Fruit fly (Drosophila melanogaster) whole organism: ENCODE data around the gene Gba1a.

Experiments used
- CG8478 ChIP-seq: fragments of >200 bp; optimal IDR thresholded peaks from 2 replicates; lab custom pipeline; 2018; ENCODE audit warnings: inconsistent platforms
- Dll ChIP-seq: fragments of >200 bp; optimal IDR thresholded peaks from 2 replicates; lab custom pipeline; 2017
- EcR ChIP-seq, 2 experiments: fragments of >200 bp; optimal IDR thresholded peaks; 2 replicates each; lab custom pipeline; 2017; ENCODE audit warnings: missing biosample characterization in 2 of 2, missing genetic modification characterization in 2 of 2, missing genetic modification reagents in 2 of 2
- pan ChIP-seq: fragments of >200 bp; optimal IDR thresholded peaks from 2 replicates; lab custom pipeline; 2017
- psq ChIP-seq: fragments of >200 bp; optimal IDR thresholded peaks from 2 replicates; lab custom pipeline; 2017
- usp ChIP-seq: fragments of >200 bp; optimal IDR thresholded peaks from 2 replicates; lab custom pipeline; 2017; ENCODE audit warnings: missing biosample characterization, missing genetic modification characterization, mixed read lengths

DNA sequence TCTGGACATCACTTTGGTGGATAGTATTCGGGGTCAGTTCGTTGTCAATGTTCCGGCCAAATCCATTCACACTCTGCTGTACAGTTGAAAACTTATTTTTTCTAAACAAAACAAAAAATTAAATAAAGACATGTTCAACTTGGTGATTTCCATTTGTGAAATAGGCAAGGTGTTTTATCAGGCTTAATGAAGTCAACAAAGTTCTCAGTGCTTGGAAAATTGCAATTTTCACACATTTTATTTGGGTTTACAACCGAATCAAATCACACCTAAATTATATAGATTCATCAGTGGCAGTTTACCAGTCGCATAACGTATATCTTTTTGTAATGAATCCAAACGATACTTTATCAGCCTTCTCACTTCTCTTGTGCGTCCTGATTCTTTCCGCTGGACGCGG lies 2.0 kb downstream of the Gba1a start, which contains the start of gene Qsox4:
- no peak for TF ChIP-seq CG8478 (lab: Kevin White, UChicago)
- TF ChIP-seq pan (lab: Kevin White, UChicago) = no peak
- no peak for TF ChIP-seq psq (lab: Kevin White, UChicago)
- no peak for TF ChIP-seq Dll (lab: Kevin White, UChicago)
- TF ChIP-seq EcR (GFP tag; optimal IDR thresholded peaks at IDR 0.05; lab: Kevin White, UChicago) = no peak
- TF ChIP-seq usp = no peak
